Worm (Caenorhabditis elegans) whole organism, L3 larva: Measurements from ENCODE around the gene C26E6.12.
A peak's percentile ranks its signal among the peaks of the same experiment; 100 is the strongest.

ENCODE experiments used
- R02D3.7 ChIP-seq: fragments of 150-350 bp; optimal IDR thresholded peaks from 2 replicates; lab custom pipeline; 2014; ENCODE audit warnings: missing biosample characterization, missing genetic modification characterization
- ZK546.5 ChIP-seq: sonication (generic microtip); optimal IDR thresholded peaks from 2 replicates; lab custom pipeline; 2017; ENCODE audit warnings: missing biosample characterization, missing genetic modification characterization
- aly-2 ChIP-seq: fragments of 150-350 bp; optimal IDR thresholded peaks from 2 replicates; lab custom pipeline; 2014; ENCODE audit warnings: missing biosample characterization, missing genetic modification characterization
- ama-1 ChIP-seq: fragments of 150-350 bp; optimal IDR thresholded peaks from 2 replicates; lab custom pipeline; 2018
- ceh-16 ChIP-seq: sonication (generic microtip); optimal IDR thresholded peaks from 2 replicates; lab custom pipeline; 2017; ENCODE audit warnings: missing biosample characterization, missing genetic modification characterization
- ceh-28 ChIP-seq: fragments of 150-350 bp; optimal IDR thresholded peaks from 2 replicates; lab custom pipeline; 2014; ENCODE audit warnings: missing biosample characterization, missing genetic modification reagents, missing genetic modification characterization
- ceh-82 ChIP-seq: fragments of 150-350 bp; optimal IDR thresholded peaks from 2 replicates; lab custom pipeline; 2014; ENCODE audit warnings: missing biosample characterization, missing genetic modification characterization
- ceh-9 ChIP-seq: sonication (generic microtip); optimal IDR thresholded peaks from 2 replicates; lab custom pipeline; 2018; ENCODE audit warnings: missing biosample characterization, missing genetic modification characterization
- daf-12 ChIP-seq: fragments of 150-350 bp; optimal IDR thresholded peaks from 2 replicates; lab custom pipeline; 2014; ENCODE audit warnings: missing biosample characterization, missing genetic modification reagents, missing genetic modification characterization
- egl-27 ChIP-seq: sonication (generic microtip); optimal IDR thresholded peaks from 4 replicates; lab custom pipeline; 2017; ENCODE audit warnings: missing biosample characterization, missing genetic modification reagents, missing genetic modification characterization
- egl-5 ChIP-seq: fragments of 150-350 bp; optimal IDR thresholded peaks from 2 replicates; lab custom pipeline; 2017; ENCODE audit warnings: missing biosample characterization, missing genetic modification reagents, missing genetic modification characterization, inconsistent platforms
- elt-2 ChIP-seq: sonication (generic microtip); optimal IDR thresholded peaks from 2 replicates; lab custom pipeline; 2016; ENCODE audit warnings: missing genetic modification reagents, mild to moderate bottlenecking, missing genetic modification characterization, missing compliant biosample characterization
- elt-3 ChIP-seq, 3 experiments: fragments of 150-350 bp in 1 of 3; sonication (generic microtip) in 2 of 3; optimal IDR thresholded peaks; 2 replicates in 2 of 3; 4 replicates in 1 of 3; lab custom pipeline; 2014 to 2017; ENCODE audit warnings: missing biosample characterization in 3 of 3, missing genetic modification characterization in 3 of 3
- eor-1 ChIP-seq, 2 experiments: fragments of 150-350 bp; optimal IDR thresholded peaks; 2 replicates each; lab custom pipeline; 2014 to 2018; ENCODE audit warnings: missing biosample characterization in 2 of 2, missing genetic modification characterization in 2 of 2
- fkh-10 ChIP-seq: sonication (generic microtip); optimal IDR thresholded peaks from 2 replicates; lab custom pipeline; 2017; ENCODE audit warnings: missing biosample characterization, missing genetic modification reagents, missing genetic modification characterization
- fkh-2 ChIP-seq: fragments of 150-350 bp; optimal IDR thresholded peaks from 2 replicates; lab custom pipeline; 2014; ENCODE audit warnings: missing biosample characterization, missing genetic modification reagents, missing genetic modification characterization
- fos-1 ChIP-seq: fragments of 150-350 bp; optimal IDR thresholded peaks from 2 replicates; lab custom pipeline; 2014; ENCODE audit warnings: missing biosample characterization, missing genetic modification characterization
- hmg-11 ChIP-seq: sonication (generic microtip); optimal IDR thresholded peaks from 2 replicates; lab custom pipeline; 2016; ENCODE audit warnings: missing genetic modification characterization, missing compliant biosample characterization
- lin-15B ChIP-seq: fragments of 150-350 bp; optimal IDR thresholded peaks from 2 replicates; lab custom pipeline; 2014; ENCODE audit warnings: missing biosample characterization, missing genetic modification characterization
- lin-39 ChIP-seq: fragments of 150-350 bp; optimal IDR thresholded peaks from 2 replicates; lab custom pipeline; 2018; ENCODE audit warnings: missing biosample characterization, missing genetic modification reagents, missing genetic modification characterization
- lsy-12 ChIP-seq: sonication (generic microtip); optimal IDR thresholded peaks from 2 replicates; lab custom pipeline; 2016; ENCODE audit warnings: mild to moderate bottlenecking, missing genetic modification characterization, missing compliant biosample characterization
- mml-1 ChIP-seq: fragments of 150-350 bp; sonication (generic microtip); optimal IDR thresholded peaks from 3 replicates; lab custom pipeline; 2014; ENCODE audit warnings: missing biosample characterization, missing genetic modification characterization
- nfya-1 ChIP-seq: sonication (generic microtip); optimal IDR thresholded peaks from 2 replicates; lab custom pipeline; 2017; ENCODE audit warnings: missing genetic modification characterization, mild to moderate bottlenecking, missing compliant biosample characterization, antibody characterized with exemption, moderate library complexity; ENCODE audit not compliant: insufficient read depth
- nhr-11 ChIP-seq: fragments of 150-350 bp; optimal IDR thresholded peaks from 2 replicates; lab custom pipeline; 2014; ENCODE audit warnings: missing biosample characterization, missing genetic modification characterization
- nhr-12 ChIP-seq: fragments of 150-350 bp; optimal IDR thresholded peaks from 2 replicates; lab custom pipeline; 2014; ENCODE audit warnings: missing biosample characterization, missing genetic modification characterization
- nhr-23 ChIP-seq: fragments of 150-350 bp; optimal IDR thresholded peaks from 2 replicates; lab custom pipeline; 2014; ENCODE audit warnings: missing biosample characterization, missing genetic modification reagents, missing genetic modification characterization
- nhr-237 ChIP-seq: fragments of 150-350 bp; optimal IDR thresholded peaks from 2 replicates; lab custom pipeline; 2014; ENCODE audit warnings: missing biosample characterization, missing genetic modification characterization
- nhr-25 ChIP-seq: sonication (generic microtip); optimal IDR thresholded peaks from 2 replicates; lab custom pipeline; 2017; ENCODE audit warnings: missing biosample characterization, missing genetic modification characterization
- nhr-28 ChIP-seq: fragments of 150-350 bp; optimal IDR thresholded peaks from 2 replicates; lab custom pipeline; 2014; ENCODE audit warnings: missing biosample characterization, missing genetic modification characterization
- nhr-43 ChIP-seq: sonication (generic microtip); optimal IDR thresholded peaks from 2 replicates; lab custom pipeline; 2016; ENCODE audit warnings: mild to moderate bottlenecking, missing genetic modification characterization, missing compliant biosample characterization; ENCODE audit not compliant: poor library complexity, severe bottlenecking
- nhr-67 ChIP-seq: fragments of 150-350 bp; optimal IDR thresholded peaks from 2 replicates; lab custom pipeline; 2014; ENCODE audit warnings: missing biosample characterization, missing genetic modification characterization
- nhr-76 ChIP-seq: fragments of 150-350 bp; sonication (generic microtip); optimal IDR thresholded peaks from 5 replicates; lab custom pipeline; 2014; ENCODE audit warnings: missing biosample characterization, missing genetic modification characterization
- nhr-77 ChIP-seq: fragments of 150-350 bp; optimal IDR thresholded peaks from 2 replicates; lab custom pipeline; 2014; ENCODE audit warnings: missing biosample characterization, missing genetic modification characterization
- pha-4 ChIP-seq: fragments of 150-350 bp; optimal IDR thresholded peaks from 2 replicates; lab custom pipeline; 2014; ENCODE audit warnings: missing biosample characterization, missing genetic modification reagents, missing genetic modification characterization
- sea-2 ChIP-seq: fragments of 150-350 bp; sonication (generic microtip); optimal IDR thresholded peaks from 4 replicates; lab custom pipeline; 2014; ENCODE audit warnings: missing biosample characterization, missing genetic modification reagents, missing genetic modification characterization
- skn-1 ChIP-seq: fragments of 150-350 bp; optimal IDR thresholded peaks from 2 replicates; lab custom pipeline; 2014; ENCODE audit warnings: missing biosample characterization, missing genetic modification characterization
- tbx-2 ChIP-seq: sonication (generic microtip); optimal IDR thresholded peaks from 2 replicates; lab custom pipeline; 2016; ENCODE audit warnings: mild to moderate bottlenecking, missing genetic modification characterization, missing compliant biosample characterization
- unc-39 ChIP-seq: sonication (generic microtip); optimal IDR thresholded peaks from 4 replicates; lab custom pipeline; 2017; ENCODE audit warnings: missing biosample characterization, missing genetic modification characterization
- unc-62 ChIP-seq: fragments of 150-350 bp; sonication (generic microtip); optimal IDR thresholded peaks from 4 replicates; lab custom pipeline; 2014; ENCODE audit warnings: missing biosample characterization, missing genetic modification reagents, missing genetic modification characterization
- zag-1 ChIP-seq: fragments of 150-350 bp; optimal IDR thresholded peaks from 2 replicates; lab custom pipeline; 2014; ENCODE audit warnings: missing biosample characterization, missing genetic modification characterization
- ztf-11 ChIP-seq: fragments of 150-350 bp; optimal IDR thresholded peaks from 2 replicates; lab custom pipeline; 2014; ENCODE audit warnings: missing biosample characterization, missing genetic modification characterization
- ztf-4 ChIP-seq: fragments of 150-350 bp; optimal IDR thresholded peaks from 2 replicates; lab custom pipeline; 2014; ENCODE audit warnings: missing biosample characterization, missing genetic modification characterization

Gene C26E6.12

ce11 chrIII:4939267-4939666 is 7.2 kb upstream of the C26E6.12 start, which contains the start of gene rpb-2:
TSS of gene rpb-2 (plus strand) at chrIII:4939567.
- TF ChIP-seq lsy-12 (tag; lab: Kevin White, UChicago) (no peak), mml-1 (tag; lab: Kevin White, UChicago) (no peak), nhr-43 (no peak), lin-15B (tag; lab: Kevin White, UChicago) (no peak), nfya-1 (tag; lab: Kevin White, UChicago) (no peak), nhr-237 (no peak), nhr-67 (no peak), ztf-4 (no peak), unc-39 (tag; lab: Kevin White, UChicago) (no peak), egl-5 (tag; lab: Kevin White, UChicago) (no peak), unc-62 (GFP tag; lab: Kevin White, UChicago) (no peak), ceh-16 (tag; lab: Kevin White, UChicago) (no peak), tbx-2 (tag; lab: Kevin White, UChicago) (no peak), nhr-77 (tag; lab: Kevin White, UChicago) (no peak)
- TF ChIP-seq, all 47 proteins: peak for 0

ce11 chrIII:4937022-4937421 is 5.0 kb upstream of the C26E6.12 start, which contains the start of gene fsn-1:
TSS of gene fsn-1 (plus strand) at chrIII:4937322.
- TF ChIP-seq daf-12 (tag; lab: Kevin White, UChicago) (no peak), fkh-10 (GFP tag; lab: Kevin White, UChicago) (no peak), ceh-82 (tag; lab: Kevin White, UChicago) (no peak), elt-3 (tag; optimal IDR thresholded peaks at IDR 0.05; lab: Kevin White, UChicago) (no peak), nhr-67 (no peak), eor-1 (tag; optimal IDR thresholded peaks at IDR 0.05; lab: Kevin White, UChicago) (no peak), nhr-43 (no peak), ama-1 (no peak), skn-1 (tag; lab: Kevin White, UChicago) (no peak), nhr-77 (tag; lab: Kevin White, UChicago) (no peak), lsy-12 (tag; lab: Kevin White, UChicago) (no peak), nhr-25 (tag; lab: Kevin White, UChicago) (no peak), nfya-1 (tag; lab: Kevin White, UChicago) (no peak), fos-1 (tag; lab: Kevin White, UChicago) (no peak), hmg-11 (tag; lab: Kevin White, UChicago) (no peak), nhr-28 (tag; lab: Kevin White, UChicago) (no peak), nhr-11 (tag; lab: Kevin White, UChicago) (no peak), ZK546.5 (tag; lab: Kevin White, UChicago) (no peak), mml-1 (tag; lab: Kevin White, UChicago) (no peak), tbx-2 (tag; lab: Kevin White, UChicago) (no peak)

- TF ChIP-seq elt-2 (tag; lab: Kevin White, UChicago) (no peak), lin-15B (tag; lab: Kevin White, UChicago) (peak; percentile 55), pha-4 (tag; lab: Kevin White, UChicago) (peak; percentile 13), hmg-11 (tag; lab: Kevin White, UChicago) (peak; percentile 3)
These were observed 3.0 kb upstream of the C26E6.12 start, which contains the start of gene mrps-18C for ce11 chrIII:4934896-4935628. TSS of gene mrps-18C (plus strand) at chrIII:4935578.

- TF ChIP-seq tbx-2 (tag; lab: Kevin White, UChicago): no peak
- peak; percentile 30 for TF ChIP-seq elt-2 (tag; lab: Kevin White, UChicago)
- no peak for TF ChIP-seq sea-2 (GFP tag; lab: Kevin White, UChicago)
- TF ChIP-seq fkh-2 (tag; lab: Kevin White, UChicago): no peak
- TF ChIP-seq nhr-67: no peak
- peak; percentile 44 for TF ChIP-seq R02D3.7
- peak; percentile 85 for TF ChIP-seq lin-15B (tag; lab: Kevin White, UChicago)
- TF ChIP-seq unc-39 (tag; lab: Kevin White, UChicago): no peak
- peak; percentile 32 for TF ChIP-seq lsy-12 (tag; lab: Kevin White, UChicago)
- TF ChIP-seq nhr-23: peak; percentile 88
- no peak for TF ChIP-seq nhr-76 (tag; lab: Kevin White, UChicago)
- no peak for TF ChIP-seq unc-62 (GFP tag; lab: Kevin White, UChicago)
- TF ChIP-seq nhr-12 (tag; lab: Kevin White, UChicago): no peak
- no peak for TF ChIP-seq zag-1
- no peak for TF ChIP-seq ceh-9 (tag; lab: Kevin White, UChicago)
- TF ChIP-seq mml-1 (tag; lab: Kevin White, UChicago): no peak
- no peak for TF ChIP-seq ztf-4
- no peak for TF ChIP-seq egl-5 (tag; lab: Kevin White, UChicago)
- TF ChIP-seq fos-1 (tag; lab: Kevin White, UChicago): no peak
- no peak for TF ChIP-seq ztf-11 (tag; lab: Kevin White, UChicago)
- TF ChIP-seq nhr-25 (tag; lab: Kevin White, UChicago): peak; percentile 60
- TF ChIP-seq nhr-11 (tag; lab: Kevin White, UChicago): no peak
- peak; percentile 3 for TF ChIP-seq ceh-28 (tag; lab: Kevin White, UChicago)
- no peak for TF ChIP-seq daf-12 (tag; lab: Kevin White, UChicago)
- TF ChIP-seq egl-27 (tag; lab: Kevin White, UChicago): no peak
- no peak for TF ChIP-seq elt-3 (tag; optimal IDR thresholded peaks at IDR 0.05; lab: Kevin White, UChicago)
- no peak for TF ChIP-seq ZK546.5 (tag; lab: Kevin White, UChicago)
- no peak for TF ChIP-seq aly-2
- TF ChIP-seq eor-1 (tag; optimal IDR thresholded peaks at IDR 0.05; lab: Kevin White, UChicago): no peak
- no peak for TF ChIP-seq lin-39 (tag; lab: Kevin White, UChicago)
These were observed 1.8 kb downstream of the C26E6.12 start, which contains the start of gene set-2 for ce11 chrIII:4930154-4930679. TSS of gene set-2 (minus strand) at chrIII:4930204.
